Fruit fly (Drosophila melanogaster) whole organism, embryonic: Measurements from ENCODE around the gene CG4267.
A peak's percentile ranks its signal among the peaks of the same experiment; 100 is the strongest.

Source experiments
- Aef1 ChIP-seq: fragments of 200-800 bp; sonication (Bioruptor generic); IDR thresholded peaks from 3 replicates; pipeline ENCODE4 v1.3.6; 2022; ENCODE audit warnings: missing biosample characterization, missing genetic modification characterization
- Bgb ChIP-seq: fragments of 200-800 bp; sonication (Bioruptor generic); IDR thresholded peaks from 2 replicates; pipeline ENCODE4 v1.3.6; 2022; ENCODE audit warnings: missing biosample characterization, missing genetic modification characterization; ENCODE audit not compliant: partially characterized antibody
- Bteb2 ChIP-seq: fragments of 200-800 bp; sonication (Bioruptor generic); optimal IDR thresholded peaks from 2 replicates; lab custom pipeline; 2016; ENCODE audit warnings: missing biosample characterization, missing genetic modification characterization
- CG10147 ChIP-seq: fragments of 200-800 bp; sonication (Bioruptor generic); optimal IDR thresholded peaks from 2 replicates; lab custom pipeline; 2019; ENCODE audit warnings: missing biosample characterization, mild to moderate bottlenecking, missing genetic modification characterization, moderate library complexity
- CG10543 ChIP-seq: fragments of 200-800 bp; sonication (Bioruptor generic); optimal IDR thresholded peaks from 3 replicates; lab custom pipeline; 2017; ENCODE audit warnings: missing biosample characterization, mild to moderate bottlenecking, missing genetic modification characterization, moderate library complexity
- CG12071 ChIP-seq: fragments of 200-800 bp; sonication (Bioruptor generic); optimal IDR thresholded peaks from 3 replicates; lab custom pipeline; 2018; ENCODE audit warnings: missing biosample characterization, mild to moderate bottlenecking, missing genetic modification characterization
- CG12219 ChIP-seq: fragments of 200-800 bp; sonication (Bioruptor generic); optimal IDR thresholded peaks from 3 replicates; lab custom pipeline; 2018; ENCODE audit warnings: missing biosample characterization, mild to moderate bottlenecking, missing genetic modification characterization
- CG13624 ChIP-seq: fragments of 200-800 bp; sonication (Bioruptor generic); optimal IDR thresholded peaks from 2 replicates; lab custom pipeline; 2016; ENCODE audit warnings: missing biosample characterization, missing genetic modification characterization
- CG14667 ChIP-seq: fragments of 200-800 bp; sonication (Bioruptor generic); IDR thresholded peaks from 2 replicates; pipeline ENCODE4 v1.3.6; 2022; ENCODE audit warnings: missing biosample characterization, missing genetic modification characterization
- CG1529 ChIP-seq: fragments of 200-800 bp; sonication (Bioruptor generic); optimal IDR thresholded peaks from 3 replicates; lab custom pipeline; 2018; ENCODE audit warnings: missing biosample characterization, missing genetic modification characterization
- CG17802 ChIP-seq: fragments of 200-800 bp; sonication (Bioruptor generic); optimal IDR thresholded peaks from 2 replicates; lab custom pipeline; 2018; ENCODE audit warnings: missing biosample characterization, mild to moderate bottlenecking, missing genetic modification characterization, moderate library complexity
- CG18262 ChIP-seq: fragments of 200-800 bp; optimal IDR thresholded peaks from 3 replicates; lab custom pipeline; 2019; ENCODE audit warnings: missing biosample characterization, mild to moderate bottlenecking, missing genetic modification characterization, moderate library complexity
- CG18599 ChIP-seq: fragments of 200-800 bp; sonication (Bioruptor generic); optimal IDR thresholded peaks from 3 replicates; lab custom pipeline; 2017; ENCODE audit warnings: missing biosample characterization, missing genetic modification characterization, mild to moderate bottlenecking, moderate library complexity, missing genetic modification reagents
- CG2199 ChIP-seq: fragments of 200-800 bp; sonication (Bioruptor generic); IDR thresholded peaks from 3 replicates; pipeline ENCODE4 v1.3.6; 2022; ENCODE audit warnings: missing biosample characterization, missing genetic modification characterization
- CG2712 ChIP-seq: fragments of 200-800 bp; optimal IDR thresholded peaks from 3 replicates; lab custom pipeline; 2019; ENCODE audit warnings: missing biosample characterization, mild to moderate bottlenecking, missing genetic modification characterization, moderate library complexity
- CG2889 ChIP-seq: fragments of 200-800 bp; sonication (Bioruptor generic); IDR thresholded peaks from 3 replicates; pipeline ENCODE4 v1.3.6; 2022; ENCODE audit warnings: missing biosample characterization, missing genetic modification characterization
- CG31441 ChIP-seq: fragments of 200-800 bp; sonication (Bioruptor generic); IDR thresholded peaks from 2 replicates; pipeline ENCODE4 v1.3.6; 2022; ENCODE audit warnings: missing biosample characterization, missing genetic modification characterization
- CG34224 ChIP-seq: fragments of 200-800 bp; sonication (Bioruptor generic); IDR thresholded peaks from 3 replicates; pipeline ENCODE4 v1.3.6; 2022; ENCODE audit warnings: missing biosample characterization, missing genetic modification characterization; ENCODE audit not compliant: partially characterized antibody
- CG4730 ChIP-seq: fragments of 200-800 bp; sonication (Bioruptor generic); IDR thresholded peaks from 2 replicates; pipeline ENCODE4 v1.3.6; 2022; ENCODE audit warnings: missing biosample characterization, missing genetic modification characterization
- CG7357 ChIP-seq: fragments of 200-800 bp; sonication (Bioruptor generic); IDR thresholded peaks from 3 replicates; pipeline ENCODE4 v1.3.6; 2022; ENCODE audit warnings: missing biosample characterization, missing genetic modification characterization
- CG7745 ChIP-seq: fragments of 200-800 bp; sonication (Bioruptor generic); optimal IDR thresholded peaks from 2 replicates; lab custom pipeline; 2018; ENCODE audit warnings: missing biosample characterization, mild to moderate bottlenecking, missing genetic modification characterization, moderate library complexity
- CG7928 ChIP-seq: fragments of 200-800 bp; sonication (Bioruptor generic); optimal IDR thresholded peaks from 2 replicates; lab custom pipeline; 2017; ENCODE audit warnings: missing biosample characterization, mild to moderate bottlenecking, missing genetic modification characterization
- D ChIP-seq, 2 experiments: fragments of 200-800 bp in 1 of 2; fragments of >200 bp in 1 of 2; sonication (Bioruptor generic) in 1 of 2; optimal IDR thresholded peaks; 2 replicates in 1 of 2; 3 replicates in 1 of 2; lab custom pipeline; 2017; ENCODE audit warnings: mild to moderate bottlenecking in 1 of 2, missing biosample characterization in 1 of 2, missing genetic modification characterization in 1 of 2, missing genetic modification reagents in 1 of 2
- D19A ChIP-seq: fragments of 200-800 bp; optimal IDR thresholded peaks from 3 replicates; lab custom pipeline; 2019; ENCODE audit warnings: missing biosample characterization, mild to moderate bottlenecking, missing genetic modification characterization, moderate library complexity
- Dref ChIP-seq: fragments of 200-800 bp; sonication (Bioruptor generic); IDR thresholded peaks from 2 replicates; pipeline ENCODE4 v1.3.6; 2022; ENCODE audit warnings: missing biosample characterization, missing genetic modification characterization
- Elba2 ChIP-seq: fragments of 200-800 bp; sonication (Bioruptor generic); optimal IDR thresholded peaks from 3 replicates; lab custom pipeline; 2016; ENCODE audit warnings: missing biosample characterization, missing genetic modification characterization
- GATAe ChIP-seq: fragments of 200-800 bp; sonication (Bioruptor generic); conservative IDR thresholded peaks from 2 replicates; pipeline ENCODE4 v1.3.6; 2022; ENCODE audit warnings: missing biosample characterization, missing genetic modification characterization
- Gsc ChIP-seq: fragments of 200-800 bp; sonication (Bioruptor generic); IDR thresholded peaks from 2 replicates; pipeline ENCODE4 v1.3.6; 2022; ENCODE audit warnings: missing biosample characterization, missing genetic modification characterization
- Sry-β ChIP-seq: fragments of 200-800 bp; sonication (Bioruptor generic); optimal IDR thresholded peaks from 2 replicates; lab custom pipeline; 2018; ENCODE audit warnings: missing biosample characterization, mild to moderate bottlenecking, missing genetic modification characterization, moderate library complexity
- Trl ChIP-seq, 3 experiments: fragments of >200 bp in 2 of 3; fragments of 200-800 bp in 1 of 3; sonication (Bioruptor generic) in 1 of 3; optimal IDR thresholded peaks; 2 replicates in 1 of 3; 3 replicates in 2 of 3; lab custom pipeline; 2016 to 2017; ENCODE audit warnings: missing biosample characterization in 1 of 3, missing genetic modification characterization in 1 of 3
- Xbp1 ChIP-seq: fragments of 200-800 bp; sonication (Bioruptor generic); optimal IDR thresholded peaks from 3 replicates; lab custom pipeline; 2016; ENCODE audit warnings: missing biosample characterization, mild to moderate bottlenecking, missing genetic modification characterization
- aop ChIP-seq: fragments of 200-800 bp; sonication (Bioruptor generic); IDR thresholded peaks from 2 replicates; pipeline ENCODE4 v1.3.6; 2022; ENCODE audit warnings: missing biosample characterization, missing genetic modification characterization
- ash1 ChIP-seq: fragments of 200-800 bp; sonication (Bioruptor generic); optimal IDR thresholded peaks from 2 replicates; lab custom pipeline; 2018; ENCODE audit warnings: missing biosample characterization, mild to moderate bottlenecking, missing genetic modification characterization
- az2 ChIP-seq: fragments of 200-800 bp; sonication (Bioruptor generic); optimal IDR thresholded peaks from 3 replicates; lab custom pipeline; 2016; ENCODE audit warnings: missing biosample characterization, missing genetic modification characterization
- crp ChIP-seq, 2 experiments: fragments of 200-800 bp; sonication (Bioruptor generic); optimal IDR thresholded peaks; 2 replicates in 1 of 2; 3 replicates in 1 of 2; lab custom pipeline; 2017; ENCODE audit warnings: missing biosample characterization in 2 of 2, missing genetic modification characterization in 2 of 2, mild to moderate bottlenecking in 1 of 2, moderate library complexity in 1 of 2
- esg ChIP-seq: fragments of 200-800 bp; sonication (Bioruptor generic); conservative IDR thresholded peaks from 2 replicates; pipeline ENCODE4 v1.3.6; 2022; ENCODE audit warnings: missing biosample characterization, missing genetic modification characterization
- gce ChIP-seq: fragments of 200-800 bp; sonication (Bioruptor generic); IDR thresholded peaks from 3 replicates; pipeline ENCODE4 v1.3.6; 2022; ENCODE audit warnings: missing biosample characterization, missing genetic modification characterization
- hb ChIP-seq: fragments of 200-800 bp; sonication (Bioruptor generic); IDR thresholded peaks from 3 replicates; pipeline ENCODE4 v1.3.6; 2022; ENCODE audit warnings: missing biosample characterization, missing genetic modification characterization; ENCODE audit not compliant: partially characterized antibody
- pzg ChIP-seq: fragments of 200-800 bp; sonication (Bioruptor generic); optimal IDR thresholded peaks from 3 replicates; lab custom pipeline; 2018; ENCODE audit warnings: missing biosample characterization, mild to moderate bottlenecking, missing genetic modification characterization, moderate library complexity
- repo ChIP-seq: fragments of 200-800 bp; sonication (Bioruptor generic); optimal IDR thresholded peaks from 2 replicates; lab custom pipeline; 2016; ENCODE audit warnings: missing biosample characterization, missing genetic modification characterization
- sc ChIP-seq, 3 experiments: fragments of >200 bp in 2 of 3; fragments of 200-800 bp in 1 of 3; sonication (Bioruptor generic) in 1 of 3; optimal IDR thresholded peaks; 2 replicates in 2 of 3; 3 replicates in 1 of 3; lab custom pipeline; 2017; ENCODE audit warnings: mild to moderate bottlenecking in 1 of 3, missing biosample characterization in 1 of 3, missing genetic modification characterization in 1 of 3, missing genetic modification reagents in 1 of 3
- sna ChIP-seq: fragments of 200-800 bp; sonication (Bioruptor generic); IDR thresholded peaks from 2 replicates; pipeline ENCODE4 v1.3.6; 2022; ENCODE audit warnings: missing biosample characterization, missing genetic modification characterization; ENCODE audit not compliant: partially characterized antibody
- stc ChIP-seq: fragments of 200-800 bp; sonication (Bioruptor generic); IDR thresholded peaks from 2 replicates; pipeline ENCODE4 v1.3.6; 2022; ENCODE audit warnings: missing biosample characterization, missing genetic modification characterization
- tap ChIP-seq: fragments of 200-800 bp; optimal IDR thresholded peaks from 3 replicates; lab custom pipeline; 2019; ENCODE audit warnings: missing biosample characterization, mild to moderate bottlenecking, missing genetic modification characterization, moderate library complexity
- trem ChIP-seq: fragments of 200-800 bp; optimal IDR thresholded peaks from 3 replicates; lab custom pipeline; 2019; ENCODE audit warnings: missing biosample characterization, mild to moderate bottlenecking, missing genetic modification characterization, moderate library complexity
- twi ChIP-seq: fragments of 200-800 bp; optimal IDR thresholded peaks from 2 replicates; lab custom pipeline; 2019; ENCODE audit warnings: missing biosample characterization, mild to moderate bottlenecking, missing genetic modification characterization, moderate library complexity
- tx ChIP-seq: fragments of 200-800 bp; sonication (Bioruptor generic); optimal IDR thresholded peaks from 2 replicates; lab custom pipeline; 2016; ENCODE audit warnings: missing biosample characterization, missing genetic modification characterization
- wdn ChIP-seq: fragments of 200-800 bp; sonication (Bioruptor generic); IDR thresholded peaks from 2 replicates; pipeline ENCODE4 v1.3.6; 2022; ENCODE audit warnings: missing biosample characterization, missing genetic modification characterization
- zen2 ChIP-seq: fragments of 200-800 bp; sonication (Bioruptor generic); IDR thresholded peaks from 3 replicates; pipeline ENCODE4 v1.3.6; 2022; ENCODE audit warnings: missing biosample characterization, missing genetic modification characterization; ENCODE audit not compliant: partially characterized antibody

Gene CG4267

DNA sequence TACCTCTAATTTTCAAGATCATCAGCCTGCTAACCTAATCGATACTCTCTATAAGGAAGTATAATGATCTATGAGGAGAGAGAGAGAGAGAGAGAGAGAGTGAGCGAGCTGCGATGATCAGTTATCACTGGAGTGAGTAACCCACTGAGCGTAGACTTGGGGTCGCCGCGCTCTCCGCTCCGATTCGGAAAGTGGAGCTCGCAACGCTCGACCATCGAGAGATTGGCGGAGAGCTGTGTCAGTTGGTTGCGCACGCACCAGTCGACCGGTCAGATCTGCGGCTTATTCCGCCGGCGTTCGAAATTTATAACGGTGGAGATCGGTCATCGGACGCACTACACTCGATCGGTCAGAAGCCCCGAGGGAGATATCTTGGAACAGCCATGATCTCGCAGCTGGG lies at the start of gene CG4267 (continued):
- TF ChIP-seq hb (GFP tag; lab: Robert Waterston, UW) (no peak), Xbp1 (GFP tag; lab: Kevin White, UChicago) (no peak), CG12071 (GFP tag; lab: Kevin White, UChicago) (no peak), sna (GFP tag; lab: Robert Waterston, UW) (peak; percentile 50; the same call in 1 of the 2 replicates), CG7745 (tag; lab: Kevin White, UChicago) (no peak), trem (tag; lab: Kevin White, UChicago) (no peak), zen2 (GFP tag; lab: Robert Waterston, UW) (peak; percentile 67; the same call in 2 of the 3 replicates), crp (GFP tag; optimal IDR thresholded peaks at IDR 0.05; lab: Kevin White, UChicago) (no peak), CG1529 (GFP tag; lab: Kevin White, UChicago) (no peak), CG7928 (no peak), CG10543 (GFP tag; lab: Kevin White, UChicago) (no peak), twi (tag; lab: Kevin White, UChicago) (no peak), CG18599 (GFP tag; lab: Kevin White, UChicago) (no peak), az2 (no peak), Bteb2 (no peak), CG12219 (GFP tag; lab: Kevin White, UChicago) (no peak), Gsc (GFP tag; lab: Robert Waterston, UW) (no peak), CG13624 (GFP tag; lab: Kevin White, UChicago) (no peak), CG10147 (GFP tag; lab: Kevin White, UChicago) (no peak), CG2712 (no peak), D (optimal IDR thresholded peaks at IDR 0.05; lab: Kevin White, UChicago) (no peak), D (GFP tag; optimal IDR thresholded peaks at IDR 0.05; lab: Kevin White, UChicago) (no peak), D19A (tag; lab: Kevin White, UChicago) (no peak), CG34224 (peak; percentile 68), Bgb (GFP tag; lab: Robert Waterston, UW) (peak; percentile 34; the same call in 1 of the 2 replicates), Dref (GFP tag; lab: Robert Waterston, UW) (no peak), CG2889 (GFP tag; lab: Robert Waterston, UW) (no peak), gce (GFP tag; lab: Robert Waterston, UW) (0 out of 3 replicates have a peak, but pooled peaks have one; percentile 9), Aef1 (GFP tag; lab: Robert Waterston, UW) (no peak), CG14667 (GFP tag; lab: Robert Waterston, UW) (no peak), Sry-β (GFP tag; lab: Kevin White, UChicago) (no peak), GATAe (no peak), stc (GFP tag; lab: Robert Waterston, UW) (no peak), Trl (optimal IDR thresholded peaks at IDR 0.05; lab: Kevin White, UChicago) (peak; percentile 90 to 93), Trl (GFP tag; optimal IDR thresholded peaks at IDR 0.05; lab: Kevin White, UChicago) (no peak), repo (no peak), aop (GFP tag; lab: Robert Waterston, UW) (no peak), CG7357 (GFP tag; lab: Robert Waterston, UW) (no peak), sc (optimal IDR thresholded peaks at IDR 0.05; lab: Kevin White, UChicago) (no peak), sc (GFP tag; optimal IDR thresholded peaks at IDR 0.05; lab: Kevin White, UChicago) (no peak), esg (GFP tag; lab: Robert Waterston, UW) (no peak), ash1 (GFP tag; lab: Kevin White, UChicago) (no peak), tx (GFP tag; lab: Kevin White, UChicago) (no peak), tap (no peak), CG2199 (no peak), pzg (GFP tag; lab: Kevin White, UChicago) (no peak), CG17802 (no peak), CG31441 (GFP tag; lab: Robert Waterston, UW) (no peak), CG4730 (no peak), CG18262 (tag; lab: Kevin White, UChicago) (no peak), wdn (no peak), Elba2 (GFP tag; lab: Kevin White, UChicago) (no peak)
